Worm (Caenorhabditis elegans): ENCODE measurements around the gene degt-1.

Gene degt-1

ce11 chrV:10535325-10535724 lies 4.8 kb upstream of the degt-1 start:
- TF ChIP-seq dao-5 (tag; optimal IDR thresholded peaks at IDR 0.05), result no peak
- no peak for TF ChIP-seq him-1 (tag; optimal IDR thresholded peaks at IDR 0.05)
- TF ChIP-seq W03F9.2 (tag; optimal IDR thresholded peaks at IDR 0.05), result peak; percentile 20

- TF ChIP-seq him-1 (tag; optimal IDR thresholded peaks at IDR 0.05), result no peak
- no peak for TF ChIP-seq dao-5 (tag; optimal IDR thresholded peaks at IDR 0.05)
- no peak for TF ChIP-seq W03F9.2 (tag; optimal IDR thresholded peaks at IDR 0.05)
Observed at ce11 chrV:10536095-10536691, 3.9 kb upstream of the degt-1 start, which contains the start of gene ppm-1.A. Gene ppm-1.A, minus strand, starts transcription at chrV:10536388.

ce11 chrV:10536808-10537207 lies 3.3 kb upstream of the degt-1 start:
- TF ChIP-seq W03F9.2 (tag; optimal IDR thresholded peaks at IDR 0.05) (peak; percentile 72), dao-5 (tag; optimal IDR thresholded peaks at IDR 0.05) (no peak), him-1 (tag; optimal IDR thresholded peaks at IDR 0.05) (peak; percentile 88)

ce11 chrV:10539114-10539513 lies 1.0 kb upstream of the degt-1 start, which contains the start of gene F25D1.8:
Gene F25D1.8, plus strand, starts transcription at chrV:10539414.
- TF ChIP-seq dao-5 (tag; optimal IDR thresholded peaks at IDR 0.05) (no peak), W03F9.2 (tag; optimal IDR thresholded peaks at IDR 0.05) (no peak), him-1 (tag; optimal IDR thresholded peaks at IDR 0.05) (no peak)

- TF ChIP-seq him-1 (tag; optimal IDR thresholded peaks at IDR 0.05) (no peak), W03F9.2 (tag; optimal IDR thresholded peaks at IDR 0.05) (no peak), dao-5 (tag; optimal IDR thresholded peaks at IDR 0.05) (no peak)
Observed at ce11 chrV:10546749-10547148, 6.6 kb downstream of the degt-1 start, which contains the start of gene F25D1.5. Gene F25D1.5, minus strand, starts transcription at chrV:10546783.

- TF ChIP-seq him-1 (tag; optimal IDR thresholded peaks at IDR 0.05), result no peak
- no peak for TF ChIP-seq W03F9.2 (tag; optimal IDR thresholded peaks at IDR 0.05)
- TF ChIP-seq dao-5 (tag; optimal IDR thresholded peaks at IDR 0.05), result no peak
Observed at ce11 chrV:10548981-10549380, 8.9 kb downstream of the degt-1 start, which contains the start of gene srd-34. Gene srd-34, minus strand, starts transcription at chrV:10549081.

- TF ChIP-seq him-1 (tag; optimal IDR thresholded peaks at IDR 0.05), result no peak
Observed at ce11 chrV:10549717-10550116, 9.6 kb downstream of the degt-1 start, which contains the start of gene F32G8.2. Gene F32G8.2, plus strand, starts transcription at chrV:10550017.

- TF ChIP-seq him-1 (tag; optimal IDR thresholded peaks at IDR 0.05) (no peak), dao-5 (tag; optimal IDR thresholded peaks at IDR 0.05) (no peak), W03F9.2 (tag; optimal IDR thresholded peaks at IDR 0.05) (no peak)
Observed at ce11 chrV:10555239-10555638, 15.1 kb downstream of the degt-1 start, which contains the start of gene F32G8.3. Gene F32G8.3, minus strand, starts transcription at chrV:10555339.

- TF ChIP-seq dao-5 (tag; optimal IDR thresholded peaks at IDR 0.05) (no peak), W03F9.2 (tag; optimal IDR thresholded peaks at IDR 0.05) (no peak)
Observed at ce11 chrV:10556362-10556761, 16.2 kb downstream of the degt-1 start.

ce11 chrV:10557094-10557493 lies 17.0 kb downstream of the degt-1 start:
- TF ChIP-seq dao-5 (tag; optimal IDR thresholded peaks at IDR 0.05) (no peak), W03F9.2 (tag; optimal IDR thresholded peaks at IDR 0.05) (no peak), him-1 (tag; optimal IDR thresholded peaks at IDR 0.05) (no peak)

ce11 chrV:10557676-10558075 lies 17.6 kb downstream of the degt-1 start, which contains the start of gene best-14:
Gene best-14, plus strand, starts transcription at chrV:10557976.
- no peak for TF ChIP-seq W03F9.2 (tag; optimal IDR thresholded peaks at IDR 0.05)
- no peak for TF ChIP-seq dao-5 (tag; optimal IDR thresholded peaks at IDR 0.05)
- TF ChIP-seq him-1 (tag; optimal IDR thresholded peaks at IDR 0.05), result no peak

- TF ChIP-seq W03F9.2 (tag; optimal IDR thresholded peaks at IDR 0.05) (no peak), him-1 (tag; optimal IDR thresholded peaks at IDR 0.05) (no peak), dao-5 (tag; optimal IDR thresholded peaks at IDR 0.05) (no peak)
Observed at ce11 chrV:10560621-10561020, 20.5 kb downstream of the degt-1 start, which contains the start of gene col-152. Gene col-152, plus strand, starts transcription at chrV:10560921.

ce11 chrV:10561632-10562031 lies 21.5 kb downstream of the degt-1 start:
- TF ChIP-seq him-1 (tag; optimal IDR thresholded peaks at IDR 0.05), result no peak
- TF ChIP-seq W03F9.2 (tag; optimal IDR thresholded peaks at IDR 0.05), result no peak
- TF ChIP-seq dao-5 (tag; optimal IDR thresholded peaks at IDR 0.05), result no peak

- TF ChIP-seq dao-5 (tag; optimal IDR thresholded peaks at IDR 0.05), result no peak
- TF ChIP-seq W03F9.2 (tag; optimal IDR thresholded peaks at IDR 0.05), result no peak
- no peak for TF ChIP-seq him-1 (tag; optimal IDR thresholded peaks at IDR 0.05)
Observed at ce11 chrV:10562817-10563216, 22.7 kb downstream of the degt-1 start.

ce11 chrV:10564140-10564539 lies 24.0 kb downstream of the degt-1 start:
- TF ChIP-seq dao-5 (tag; optimal IDR thresholded peaks at IDR 0.05), result no peak
- no peak for TF ChIP-seq W03F9.2 (tag; optimal IDR thresholded peaks at IDR 0.05)
- TF ChIP-seq him-1 (tag; optimal IDR thresholded peaks at IDR 0.05), result no peak

Data from whole organism, L4/young adult.